Fruit fly (Drosophila melanogaster) whole organism, embryonic: ENCODE measurements around the gene CG31821.

Source experiments
- CG10267 ChIP-seq: fragments of 200-800 bp; sonication (Bioruptor generic); optimal IDR thresholded peaks from 2 replicates; lab custom pipeline; 2018; ENCODE audit warnings: missing biosample characterization, mild to moderate bottlenecking, missing genetic modification characterization, moderate library complexity
- CG11093 ChIP-seq: fragments of 200-800 bp; sonication (Bioruptor generic); IDR thresholded peaks from 3 replicates; pipeline ENCODE4 v1.3.6; 2022; ENCODE audit warnings: missing biosample characterization, missing genetic modification characterization
- CG11560 ChIP-seq: fragments of 200-800 bp; sonication (Bioruptor generic); IDR thresholded peaks from 3 replicates; pipeline ENCODE4 v1.3.6; 2022; ENCODE audit warnings: missing biosample characterization, missing genetic modification characterization
- CG11723 ChIP-seq: fragments of 200-800 bp; sonication (Bioruptor generic); optimal IDR thresholded peaks from 2 replicates; lab custom pipeline; 2017; ENCODE audit warnings: missing biosample characterization, mild to moderate bottlenecking, missing genetic modification characterization
- CG12155 ChIP-seq: fragments of 200-800 bp; sonication (Bioruptor generic); optimal IDR thresholded peaks from 3 replicates; lab custom pipeline; 2016; ENCODE audit warnings: missing biosample characterization, missing genetic modification characterization
- CG13296 ChIP-seq: fragments of 200-800 bp; sonication (Bioruptor generic); optimal IDR thresholded peaks from 3 replicates; lab custom pipeline; 2018; ENCODE audit warnings: missing biosample characterization, mild to moderate bottlenecking, missing genetic modification characterization
- CG14965 ChIP-seq: fragments of 200-800 bp; sonication (Bioruptor generic); optimal IDR thresholded peaks from 2 replicates; lab custom pipeline; 2016; ENCODE audit warnings: missing biosample characterization, missing genetic modification characterization, borderline replicate concordance
- CG15073 ChIP-seq: fragments of 200-800 bp; sonication (Bioruptor generic); optimal IDR thresholded peaks from 2 replicates; lab custom pipeline; 2016; ENCODE audit warnings: missing biosample characterization, missing genetic modification characterization
- CG1647 ChIP-seq: fragments of 200-800 bp; sonication (Bioruptor generic); optimal IDR thresholded peaks from 3 replicates; lab custom pipeline; 2016; ENCODE audit warnings: missing biosample characterization, missing genetic modification characterization
- CG16863 ChIP-seq: fragments of 200-800 bp; sonication (Bioruptor generic); optimal IDR thresholded peaks from 3 replicates; lab custom pipeline; 2016; ENCODE audit warnings: missing biosample characterization, missing genetic modification characterization
- CG17186 ChIP-seq: fragments of 200-800 bp; sonication (Bioruptor generic); optimal IDR thresholded peaks from 3 replicates; lab custom pipeline; 2017; ENCODE audit warnings: missing biosample characterization, missing genetic modification reagents, missing genetic modification characterization
- CG17568 ChIP-seq: fragments of 200-800 bp; sonication (Bioruptor generic); optimal IDR thresholded peaks from 2 replicates; lab custom pipeline; 2018; ENCODE audit warnings: missing biosample characterization, mild to moderate bottlenecking, missing genetic modification characterization, moderate library complexity
- CG31224 ChIP-seq: fragments of 200-800 bp; sonication (Bioruptor generic); IDR thresholded peaks from 2 replicates; pipeline ENCODE4 v1.3.6; 2022; ENCODE audit warnings: missing biosample characterization, missing genetic modification characterization
- CG3407 ChIP-seq: fragments of 200-800 bp; sonication (Bioruptor generic); optimal IDR thresholded peaks from 2 replicates; lab custom pipeline; 2018; ENCODE audit warnings: missing biosample characterization, mild to moderate bottlenecking, missing genetic modification characterization
- CG43689 ChIP-seq: fragments of 200-800 bp; sonication (Bioruptor generic); IDR thresholded peaks from 2 replicates; pipeline ENCODE4 v1.3.6; 2022; ENCODE audit warnings: missing biosample characterization, missing genetic modification characterization
- CG4707 ChIP-seq: fragments of 200-800 bp; sonication (Bioruptor generic); optimal IDR thresholded peaks from 2 replicates; lab custom pipeline; 2018; ENCODE audit warnings: missing biosample characterization, mild to moderate bottlenecking, missing genetic modification characterization, moderate library complexity
- CG5245 ChIP-seq: fragments of 200-800 bp; sonication (Bioruptor generic); optimal IDR thresholded peaks from 3 replicates; lab custom pipeline; 2016; ENCODE audit warnings: missing biosample characterization, missing genetic modification characterization
- CG6765 ChIP-seq: fragments of 200-800 bp; sonication (Bioruptor generic); optimal IDR thresholded peaks from 3 replicates; lab custom pipeline; 2017; ENCODE audit warnings: missing biosample characterization, mild to moderate bottlenecking, missing genetic modification characterization
- CG7271 ChIP-seq: fragments of 200-800 bp; sonication (Bioruptor generic); optimal IDR thresholded peaks from 2 replicates; lab custom pipeline; 2018; ENCODE audit warnings: missing biosample characterization, mild to moderate bottlenecking, missing genetic modification characterization, moderate library complexity
- CG7745 ChIP-seq: fragments of 200-800 bp; sonication (Bioruptor generic); optimal IDR thresholded peaks from 2 replicates; lab custom pipeline; 2018; ENCODE audit warnings: missing biosample characterization, mild to moderate bottlenecking, missing genetic modification characterization, moderate library complexity
- D19A ChIP-seq: fragments of 200-800 bp; optimal IDR thresholded peaks from 3 replicates; lab custom pipeline; 2019; ENCODE audit warnings: missing biosample characterization, mild to moderate bottlenecking, missing genetic modification characterization, moderate library complexity
- Dek ChIP-seq: fragments of 200-800 bp; sonication (Bioruptor generic); optimal IDR thresholded peaks from 3 replicates; lab custom pipeline; 2019; ENCODE audit warnings: missing biosample characterization, mild to moderate bottlenecking, missing genetic modification characterization, moderate library complexity
- Gsc ChIP-seq: fragments of 200-800 bp; sonication (Bioruptor generic); IDR thresholded peaks from 2 replicates; pipeline ENCODE4 v1.3.6; 2022; ENCODE audit warnings: missing biosample characterization, missing genetic modification characterization
- H2.0 ChIP-seq: fragments of 200-800 bp; sonication (Bioruptor generic); IDR thresholded peaks from 2 replicates; pipeline ENCODE4 v1.3.6; 2022; ENCODE audit warnings: missing biosample characterization, missing genetic modification characterization
- Hr51 ChIP-seq, 2 experiments: fragments of 200-800 bp; sonication (Bioruptor generic); optimal IDR thresholded peaks; 2 replicates in 1 of 2; 3 replicates in 1 of 2; lab custom pipeline; 2016 to 2018; ENCODE audit warnings: missing biosample characterization in 2 of 2, missing genetic modification characterization in 2 of 2, mild to moderate bottlenecking in 1 of 2, moderate library complexity in 1 of 2
- Lhr ChIP-seq: fragments of 200-800 bp; sonication (Bioruptor generic); optimal IDR thresholded peaks from 3 replicates; lab custom pipeline; 2017; ENCODE audit warnings: mild to moderate bottlenecking, missing biosample characterization, missing genetic modification reagents, missing genetic modification characterization
- NfI ChIP-seq: fragments of 200-800 bp; sonication (Bioruptor generic); optimal IDR thresholded peaks from 3 replicates; lab custom pipeline; 2018; ENCODE audit warnings: missing biosample characterization, mild to moderate bottlenecking, missing genetic modification characterization, moderate library complexity
- Vsx1 ChIP-seq: fragments of 200-800 bp; sonication (Bioruptor generic); optimal IDR thresholded peaks from 2 replicates; lab custom pipeline; 2017; ENCODE audit warnings: missing biosample characterization, mild to moderate bottlenecking, missing genetic modification characterization, missing genetic modification reagents
- ara ChIP-seq: fragments of 200-800 bp; sonication (Bioruptor generic); IDR thresholded peaks from 2 replicates; pipeline ENCODE4 v1.3.6; 2022; ENCODE audit warnings: missing biosample characterization, missing genetic modification characterization
- cad ChIP-seq: fragments of >200 bp; optimal IDR thresholded peaks from 2 replicates; lab custom pipeline; 2017; ENCODE audit warnings: missing biosample characterization, missing genetic modification characterization
- chinmo ChIP-seq: fragments of 200-800 bp; sonication (Bioruptor generic); IDR thresholded peaks from 4 replicates; pipeline ENCODE4 v1.3.6; 2022; ENCODE audit warnings: missing biosample characterization, missing genetic modification characterization; ENCODE audit not compliant: partially characterized antibody
- crol ChIP-seq: fragments of 200-800 bp; sonication (Bioruptor generic); IDR thresholded peaks from 2 replicates; pipeline ENCODE4 v1.3.6; 2022; ENCODE audit warnings: missing biosample characterization, missing genetic modification characterization
- ems ChIP-seq: fragments of 200-800 bp; sonication (Bioruptor generic); optimal IDR thresholded peaks from 3 replicates; lab custom pipeline; 2016; ENCODE audit warnings: missing biosample characterization, missing genetic modification characterization
- ewg ChIP-seq: fragments of 200-800 bp; sonication (Bioruptor generic); optimal IDR thresholded peaks from 3 replicates; lab custom pipeline; 2017; ENCODE audit warnings: mild to moderate bottlenecking, missing biosample characterization, missing genetic modification reagents, missing genetic modification characterization
- fru ChIP-seq: fragments of >200 bp; optimal IDR thresholded peaks from 2 replicates; lab custom pipeline; 2017
- gce ChIP-seq: fragments of 200-800 bp; sonication (Bioruptor generic); IDR thresholded peaks from 3 replicates; pipeline ENCODE4 v1.3.6; 2022; ENCODE audit warnings: missing biosample characterization, missing genetic modification characterization
- gcm ChIP-seq: fragments of 200-800 bp; sonication (Bioruptor generic); optimal IDR thresholded peaks from 2 replicates; lab custom pipeline; 2019; ENCODE audit warnings: missing biosample characterization, mild to moderate bottlenecking, missing genetic modification characterization, moderate library complexity
- gfzf ChIP-seq: fragments of 200-800 bp; sonication (Bioruptor generic); optimal IDR thresholded peaks from 2 replicates; lab custom pipeline; 2016; ENCODE audit warnings: missing biosample characterization, mild to moderate bottlenecking, missing genetic modification characterization, moderate library complexity
- grn ChIP-seq: fragments of 200-800 bp; sonication (Bioruptor generic); optimal IDR thresholded peaks from 3 replicates; lab custom pipeline; 2017; ENCODE audit warnings: missing biosample characterization, missing genetic modification characterization
- jumu ChIP-seq: fragments of 200-800 bp; sonication (Bioruptor generic); optimal IDR thresholded peaks from 3 replicates; lab custom pipeline; 2016; ENCODE audit warnings: missing biosample characterization, missing genetic modification characterization
- kni ChIP-seq: fragments of 200-800 bp; sonication (Bioruptor generic); optimal IDR thresholded peaks from 3 replicates; lab custom pipeline; 2017; ENCODE audit warnings: mild to moderate bottlenecking, missing biosample characterization, missing genetic modification reagents, missing genetic modification characterization
- knrl ChIP-seq: fragments of 200-800 bp; sonication (Bioruptor generic); IDR thresholded peaks from 3 replicates; pipeline ENCODE4 v1.3.6; 2022; ENCODE audit warnings: missing biosample characterization, missing genetic modification characterization; ENCODE audit not compliant: partially characterized antibody
- mirr ChIP-seq: fragments of 200-800 bp; sonication (Bioruptor generic); optimal IDR thresholded peaks from 3 replicates; lab custom pipeline; 2018; ENCODE audit warnings: missing biosample characterization, mild to moderate bottlenecking, missing genetic modification characterization
- repo ChIP-seq: fragments of 200-800 bp; sonication (Bioruptor generic); optimal IDR thresholded peaks from 2 replicates; lab custom pipeline; 2016; ENCODE audit warnings: missing biosample characterization, missing genetic modification characterization
- run ChIP-seq: fragments of 200-800 bp; sonication (Bioruptor generic); optimal IDR thresholded peaks from 3 replicates; lab custom pipeline; 2018; ENCODE audit warnings: missing biosample characterization, mild to moderate bottlenecking, missing genetic modification characterization
- sc ChIP-seq, 3 experiments: fragments of >200 bp in 2 of 3; fragments of 200-800 bp in 1 of 3; sonication (Bioruptor generic) in 1 of 3; optimal IDR thresholded peaks; 2 replicates in 2 of 3; 3 replicates in 1 of 3; lab custom pipeline; 2017; ENCODE audit warnings: mild to moderate bottlenecking in 1 of 3, missing biosample characterization in 1 of 3, missing genetic modification characterization in 1 of 3, missing genetic modification reagents in 1 of 3
- slou ChIP-seq: fragments of 200-800 bp; sonication (Bioruptor generic); optimal IDR thresholded peaks from 3 replicates; lab custom pipeline; 2016; ENCODE audit warnings: missing biosample characterization, missing genetic modification characterization
- zen2 ChIP-seq: fragments of 200-800 bp; sonication (Bioruptor generic); IDR thresholded peaks from 3 replicates; pipeline ENCODE4 v1.3.6; 2022; ENCODE audit warnings: missing biosample characterization, missing genetic modification characterization; ENCODE audit not compliant: partially characterized antibody

CG31821 gene

DNA sequence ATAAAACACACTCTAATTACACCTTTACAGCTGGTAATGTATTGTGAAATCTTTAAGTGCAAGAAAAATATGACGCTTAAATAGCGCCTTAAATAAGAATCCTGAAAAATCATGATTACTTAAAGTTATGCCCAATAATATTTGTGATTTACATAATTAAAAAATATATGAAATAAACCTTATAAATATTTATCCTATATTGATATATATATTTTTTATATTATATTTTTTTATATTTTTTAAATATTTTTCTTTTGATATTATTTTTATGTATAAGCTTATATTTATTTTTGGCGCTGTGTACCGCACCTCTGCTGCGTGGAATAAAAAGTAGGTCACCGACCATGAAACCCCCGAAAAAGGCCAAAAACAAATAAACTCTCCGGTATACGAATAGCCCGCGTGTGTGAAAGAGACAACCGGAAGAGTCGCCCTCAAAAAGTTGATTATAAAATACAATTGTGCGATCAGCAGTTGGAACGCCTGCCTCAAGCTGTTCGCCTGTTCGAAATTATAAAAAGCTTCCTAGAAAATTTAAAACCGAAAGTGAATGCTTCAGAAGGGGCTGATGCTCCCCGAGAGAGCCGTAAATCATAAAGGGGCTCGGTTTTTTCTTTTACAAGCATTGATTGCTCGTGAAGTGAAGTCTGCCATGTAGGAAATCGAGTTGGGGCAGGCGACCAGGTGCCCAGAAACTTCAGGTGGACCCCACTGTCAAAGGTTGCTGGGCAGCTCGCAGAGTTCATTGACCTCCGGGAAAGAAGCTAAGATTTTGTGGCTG, 6.5 kb upstream of the CG31821 start (continued):
- TF ChIP-seq gfzf (GFP tag; lab: Kevin White, UChicago) (no peak), mirr (GFP tag; lab: Kevin White, UChicago) (peak; percentile 82), CG14965 (GFP tag; lab: Kevin White, UChicago) (no peak), sc (optimal IDR thresholded peaks at IDR 0.05; lab: Kevin White, UChicago) (no peak), sc (GFP tag; optimal IDR thresholded peaks at IDR 0.05; lab: Kevin White, UChicago) (peak; percentile 38), ems (no peak), CG1647 (no peak), Gsc (GFP tag; lab: Robert Waterston, UW) (no peak), CG10267 (tag; lab: Kevin White, UChicago) (peak; percentile 53), chinmo (GFP tag; lab: Robert Waterston, UW) (peak; percentile 98), CG7745 (no peak), Vsx1 (GFP tag; lab: Kevin White, UChicago) (no peak), CG16863 (GFP tag; lab: Kevin White, UChicago) (no peak), repo (GFP tag; lab: Kevin White, UChicago) (no peak), kni (GFP tag; lab: Kevin White, UChicago) (peak; percentile 99), gcm (GFP tag; lab: Kevin White, UChicago) (peak; percentile 62), gce (GFP tag; lab: Robert Waterston, UW) (no peak), CG17568 (GFP tag; lab: Kevin White, UChicago) (peak; percentile 42), CG13296 (GFP tag; lab: Kevin White, UChicago) (peak; percentile 69), CG4707 (no peak), D19A (peak; percentile 63), Lhr (GFP tag; lab: Kevin White, UChicago) (peak; percentile 58), jumu (GFP tag; lab: Kevin White, UChicago) (no peak), run (tag; lab: Kevin White, UChicago) (peak; percentile 47), fru (lab: Kevin White, UChicago) (no peak), Hr51 (GFP tag; optimal IDR thresholded peaks at IDR 0.05; lab: Kevin White, UChicago) (peak in 1 of 2 experiments; percentile 86), CG11560 (tag; lab: Robert Waterston, UW) (no peak), cad (GFP tag; lab: Kevin White, UChicago) (no peak), CG11093 (GFP tag; lab: Robert Waterston, UW) (no peak), CG7271 (tag; lab: Kevin White, UChicago) (no peak), ewg (GFP tag; lab: Kevin White, UChicago) (peak; percentile 7), CG15073 (GFP tag; lab: Kevin White, UChicago) (no peak), CG6765 (GFP tag; lab: Kevin White, UChicago) (no peak), H2.0 (GFP tag; lab: Robert Waterston, UW) (no peak), knrl (GFP tag; lab: Robert Waterston, UW) (peak; percentile 35; the same call in 1 of the 3 replicates), CG3407 (peak; percentile 21), slou (GFP tag; lab: Kevin White, UChicago) (no peak), CG5245 (no peak), CG43689 (GFP tag; lab: Robert Waterston, UW) (no peak), CG12155 (GFP tag; lab: Kevin White, UChicago) (no peak), NfI (GFP tag; lab: Kevin White, UChicago) (peak; percentile 46), CG31224 (GFP tag; lab: Robert Waterston, UW) (peak; percentile 99), Dek (tag; lab: Kevin White, UChicago) (peak; percentile 42), grn (GFP tag; lab: Kevin White, UChicago) (no peak), CG11723 (GFP tag; lab: Kevin White, UChicago) (no peak), ara (GFP tag; lab: Robert Waterston, UW) (no peak; the same call in 1 of the 2 replicates), crol (GFP tag; lab: Robert Waterston, UW) (peak; percentile 34; the same call in 1 of the 2 replicates), CG17186 (GFP tag; lab: Kevin White, UChicago) (no peak), zen2 (GFP tag; lab: Robert Waterston, UW) (no peak)
